Worm (Caenorhabditis elegans) whole organism, L4 larva: ENCODE data around the gene acs-3.

Experiments used
- D1046.2 ChIP-seq: fragments of 200-800 bp; sonication (Bioruptor generic); IDR thresholded peaks from 2 replicates; pipeline ENCODE4 v1.3.6; 2022; ENCODE audit warnings: missing genetic modification characterization, missing compliant biosample characterization
- daf-16 ChIP-seq, 3 experiments: sonication (generic microtip); optimal IDR thresholded peaks; 2 replicates each; lab custom pipeline; 2016 to 2017; ENCODE audit warnings: missing genetic modification characterization in 3 of 3, missing genetic modification reagents in 3 of 3, mild to moderate bottlenecking in 2 of 3, missing compliant biosample characterization in 2 of 3, missing biosample characterization in 1 of 3, moderate library complexity in 1 of 3
- egl-27 ChIP-seq: sonication (generic microtip); optimal IDR thresholded peaks from 3 replicates; lab custom pipeline; 2017; ENCODE audit warnings: missing biosample characterization, missing genetic modification reagents, missing genetic modification characterization
- lin-39 ChIP-seq: fragments of 150-350 bp; optimal IDR thresholded peaks from 2 replicates; lab custom pipeline; 2014; ENCODE audit warnings: missing biosample characterization, missing genetic modification reagents, missing genetic modification characterization
- nhr-237 ChIP-seq: sonication (generic microtip); optimal IDR thresholded peaks from 2 replicates; lab custom pipeline; 2017; ENCODE audit warnings: missing biosample characterization, missing genetic modification characterization
- nhr-25 ChIP-seq: sonication (generic microtip); optimal IDR thresholded peaks from 2 replicates; lab custom pipeline; 2017; ENCODE audit warnings: missing genetic modification characterization, mild to moderate bottlenecking, missing compliant biosample characterization, antibody characterized with exemption, moderate library complexity, borderline replicate concordance; ENCODE audit not compliant: insufficient read depth
- nhr-77 ChIP-seq: fragments of 150-350 bp; optimal IDR thresholded peaks from 2 replicates; lab custom pipeline; 2014; ENCODE audit warnings: missing biosample characterization, missing genetic modification characterization
- unc-62 ChIP-seq, 3 experiments: fragments of 150-350 bp in 1 of 3; sonication (generic microtip); optimal IDR thresholded peaks in 2 of 3; peaks in 1 of 3; 1 replicate in 1 of 3; 2 replicates in 2 of 3; lab custom pipeline; 2014 to 2017; ENCODE audit warnings: missing biosample characterization in 3 of 3, missing genetic modification characterization in 3 of 3, missing genetic modification reagents in 3 of 3, missing genotype in 1 of 3
- zip-11 ChIP-seq: fragments of 200-800 bp; sonication (Bioruptor generic); IDR thresholded peaks from 2 replicates; pipeline ENCODE4 v1.3.6; 2022; ENCODE audit warnings: missing genetic modification characterization, missing compliant biosample characterization

DNA sequence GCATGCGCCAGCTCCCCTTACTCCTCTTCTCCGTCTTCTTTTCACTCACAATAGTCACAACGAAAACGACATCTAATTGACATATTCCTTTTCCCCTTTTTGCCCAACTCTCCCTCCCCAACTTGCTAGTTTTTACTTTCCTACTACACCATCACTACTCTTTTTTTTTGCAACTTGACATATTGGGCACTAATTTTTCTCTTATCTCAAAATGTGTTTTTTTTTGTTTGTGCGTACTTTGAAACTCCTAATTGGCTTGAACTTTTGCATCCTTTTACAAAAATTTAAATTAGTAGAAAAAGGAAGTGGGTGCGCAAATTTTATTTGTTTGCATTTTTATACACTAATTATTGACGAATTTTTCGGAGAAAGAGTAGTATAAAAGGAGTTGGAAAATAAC, 33.8 kb upstream of the acs-3 start:
- TF ChIP-seq D1046.2 (GFP tag; lab: Robert Waterston, UW) (no peak), egl-27 (tag; lab: Kevin White, UChicago) (no peak), lin-39 (tag; lab: Kevin White, UChicago) (no peak), nhr-237 (tag; lab: Kevin White, UChicago) (no peak), daf-16 (GFP tag; optimal IDR thresholded peaks at IDR 0.05; lab: Kevin White, UChicago) (no peak), daf-16 (tag; optimal IDR thresholded peaks at IDR 0.05; lab: Kevin White, UChicago) (no peak), nhr-77 (no peak), nhr-25 (tag; lab: Kevin White, UChicago) (no peak), unc-62 (GFP tag; optimal IDR thresholded peaks at IDR 0.05 in 1 of 2; lab: Kevin White, UChicago) (peak in 1 of 2 experiments; percentile 26), unc-62 (tag; optimal IDR thresholded peaks at IDR 0.05; lab: Kevin White, UChicago) (no peak), zip-11 (no peak)
